Worm (Caenorhabditis elegans): ENCODE measurements around the gene cest-26.

The cest-26 gene

ce11 chrX:4424254-4424653 lies 13.2 kb downstream of the cest-26 start:
- TF ChIP-seq fkh-10 (GFP tag; optimal IDR thresholded peaks at IDR 0.05) (peak; percentile 39), zag-1 (tag; optimal IDR thresholded peaks at IDR 0.05) (no peak), ces-1 (GFP tag; optimal IDR thresholded peaks at IDR 0.05) (peak; percentile 13)

ce11 chrX:4418751-4419150 lies 18.7 kb downstream of the cest-26 start, which contains the start of gene dop-1:
Gene dop-1, minus strand, starts transcription at chrX:4418851.
- peak; percentile 46 for TF ChIP-seq aha-1 (tag)
- TF ChIP-seq fkh-10 (GFP tag; optimal IDR thresholded peaks at IDR 0.05) = no peak

- TF ChIP-seq nhr-6 (tag; optimal IDR thresholded peaks at IDR 0.05) (no peak), fkh-10 (GFP tag; optimal IDR thresholded peaks at IDR 0.05) (peak; percentile 49)
These were observed 22.2 kb downstream of the cest-26 start for ce11 chrX:4415289-4415688.

- no peak for TF ChIP-seq fos-1 (tag; optimal IDR thresholded peaks at IDR 0.05)
- no peak for TF ChIP-seq jun-1 (tag; optimal IDR thresholded peaks at IDR 0.05)
- no peak for TF ChIP-seq sdz-12 (GFP tag; optimal IDR thresholded peaks at IDR 0.05)
- no peak for TF ChIP-seq ztf-7 (tag; optimal IDR thresholded peaks at IDR 0.05)
- TF ChIP-seq aha-1 (tag) = peak; percentile 27
- TF ChIP-seq gei-8 (GFP tag; optimal IDR thresholded peaks at IDR 0.05) = no peak
- TF ChIP-seq set-16 (GFP tag; IDR thresholded peaks at IDR 0.05) = peak; percentile 63
- no peak for TF ChIP-seq mdl-1 (tag; optimal IDR thresholded peaks at IDR 0.05)
- TF ChIP-seq egl-43 (GFP tag; IDR thresholded peaks at IDR 0.05) = 0 out of 2 replicates have a peak, but pooled peaks have one; percentile 57
- TF ChIP-seq nhr-76 (tag; optimal IDR thresholded peaks at IDR 0.05) = no peak
- no peak for TF ChIP-seq nhr-6 (tag; optimal IDR thresholded peaks at IDR 0.05)
- TF ChIP-seq rbr-2 (tag; optimal IDR thresholded peaks at IDR 0.05) = no peak
- no peak for TF ChIP-seq nhr-41 (GFP tag; IDR thresholded peaks at IDR 0.05)
- no peak for TF ChIP-seq hlh-30 (tag; optimal IDR thresholded peaks at IDR 0.05; ENCODE audit: insufficient read depth)
- no peak for TF ChIP-seq madf-5 (GFP tag; IDR thresholded peaks at IDR 0.05)
- TF ChIP-seq unc-39 (tag; optimal IDR thresholded peaks at IDR 0.05) = no peak
- TF ChIP-seq mxl-3 (GFP tag; optimal IDR thresholded peaks at IDR 0.05) = no peak
- no peak for TF ChIP-seq egl-27 (tag; optimal IDR thresholded peaks at IDR 0.05)
- peak in 1 of 2 experiments; percentile 66 for TF ChIP-seq unc-62 (GFP tag; optimal IDR thresholded peaks at IDR 0.05 in 1 of 2)
- TF ChIP-seq unc-62 (tag; optimal IDR thresholded peaks at IDR 0.05) = no peak
These were observed 24.2 kb downstream of the cest-26 start for ce11 chrX:4413206-4413605.

ce11 chrX:4410280-4410911 lies 27.1 kb downstream of the cest-26 start:
- TF ChIP-seq ceh-62 (tag; optimal IDR thresholded peaks at IDR 0.05) = no peak
- no peak for TF ChIP-seq madf-5 (GFP tag; IDR thresholded peaks at IDR 0.05)
- TF ChIP-seq ama-1 (optimal IDR thresholded peaks at IDR 0.05) = no peak
- TF ChIP-seq lin-29 (GFP tag; IDR thresholded peaks at IDR 0.05) = no peak
- no peak for TF ChIP-seq nhr-237 (tag; optimal IDR thresholded peaks at IDR 0.05)
- peak; percentile 3 for TF ChIP-seq nhr-48 (tag; optimal IDR thresholded peaks at IDR 0.05)
- peak; percentile 58; the same call in 1 of the 2 replicates for TF ChIP-seq lim-7 (GFP tag; IDR thresholded peaks at IDR 0.05)
- TF ChIP-seq dmd-6 (GFP tag; IDR thresholded peaks at IDR 0.05) = peak; percentile 29; the same call in 1 of the 2 replicates
- TF ChIP-seq snpc-1.2 (GFP tag; IDR thresholded peaks at IDR 0.05) = peak; percentile 76
- no peak for TF ChIP-seq spr-3 (GFP tag; optimal IDR thresholded peaks at IDR 0.05)
- TF ChIP-seq duxl-1 (tag; optimal IDR thresholded peaks at IDR 0.05; ENCODE audit: poor library complexity) = no peak
- 0 out of 2 replicates have a peak, but pooled peaks have one; percentile 52 for TF ChIP-seq Y48G9A.11 (GFP tag; IDR thresholded peaks at IDR 0.05)
- 0 out of 2 replicates have a peak, but pooled peaks have one; percentile 40 for TF ChIP-seq ceh-44 (GFP tag; IDR thresholded peaks at IDR 0.05)
- TF ChIP-seq mdl-1 (tag; optimal IDR thresholded peaks at IDR 0.05) = no peak
- TF ChIP-seq nhr-6 (tag; optimal IDR thresholded peaks at IDR 0.05) = no peak
- no peak for TF ChIP-seq hmg-1.1 (GFP tag; IDR thresholded peaks at IDR 0.05)
- no peak for TF ChIP-seq mxl-2 (GFP tag; conservative IDR thresholded peaks at IDR 0.05)
- no peak for TF ChIP-seq nhr-28 (tag; optimal IDR thresholded peaks at IDR 0.05)
- TF ChIP-seq aha-1 (tag) = no peak
- TF ChIP-seq pha-4 (GFP tag; IDR thresholded peaks at IDR 0.05) = peak; percentile 48; the same call in 1 of the 2 replicates
- no peak for TF ChIP-seq pha-4 (tag; optimal IDR thresholded peaks at IDR 0.05)
- TF ChIP-seq ceh-82 (tag; optimal IDR thresholded peaks at IDR 0.05) = no peak
- no peak for TF ChIP-seq jun-1 (tag; optimal IDR thresholded peaks at IDR 0.05)
- TF ChIP-seq vab-7 (GFP tag; IDR thresholded peaks at IDR 0.05) = peak; percentile 76
- TF ChIP-seq daf-16 (GFP tag; optimal IDR thresholded peaks at IDR 0.05) = peak in 1 of 2 experiments; percentile 56
- no peak for TF ChIP-seq daf-16 (tag; optimal IDR thresholded peaks at IDR 0.05)

Data from whole organism, L4 larva.